Worm (Caenorhabditis elegans): Measurements from ENCODE around the gene nlp-66.

DNA sequence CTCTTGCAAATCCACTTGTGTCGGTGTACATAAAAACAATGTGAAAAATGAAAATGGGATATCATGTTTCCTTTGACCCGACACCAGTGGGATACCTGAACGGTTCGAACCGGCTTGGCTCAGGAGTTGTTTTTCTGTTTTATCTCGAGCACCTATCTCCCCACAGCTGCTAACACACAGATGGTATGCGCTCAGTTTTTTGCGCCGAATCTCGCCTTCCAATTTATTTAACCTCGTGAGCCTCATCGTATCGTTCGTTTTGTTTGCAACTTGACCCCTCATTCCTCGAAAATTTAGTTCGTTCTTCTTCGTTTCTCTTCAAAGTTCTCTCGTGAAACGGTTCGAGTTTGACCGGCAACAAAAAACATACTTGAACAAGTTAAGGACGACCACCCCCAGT, 43.9 kb upstream of the nlp-66 start, which contains the start of gene C05C9.1:
- TF ChIP-seq lin-11 (tag; optimal IDR thresholded peaks at IDR 0.05), result no peak
- TF ChIP-seq elt-4 (tag; optimal IDR thresholded peaks at IDR 0.05), result no peak
- TF ChIP-seq sdc-2 (tag; optimal IDR thresholded peaks at IDR 0.05), result no peak
- TF ChIP-seq pat-9 (tag; optimal IDR thresholded peaks at IDR 0.05), result no peak
- TF ChIP-seq ama-1 (optimal IDR thresholded peaks at IDR 0.05), result no peak
- TF ChIP-seq F13H6.1 (tag; optimal IDR thresholded peaks at IDR 0.05), result no peak
- TF ChIP-seq tbx-2 (tag; optimal IDR thresholded peaks at IDR 0.05), result no peak
- TF ChIP-seq fkh-10 (GFP tag; optimal IDR thresholded peaks at IDR 0.05), result no peak
- no peak for TF ChIP-seq ceh-6 (GFP tag; optimal IDR thresholded peaks at IDR 0.05)
- TF ChIP-seq elt-2 (tag; optimal IDR thresholded peaks at IDR 0.05), result no peak
